Worm (Caenorhabditis elegans): Measurements from ENCODE around the gene zfp-1.
A peak's percentile ranks its signal among the peaks of the same experiment; 100 is the strongest.

The zfp-1 gene

ce11 chrIII:8791235-8791634 lies at the start of gene zfp-1, which contains the start of gene F54F2.14:
TSS of gene zfp-1 (plus strand) at chrIII:8791535.
TSS of gene F54F2.14 (plus strand) at chrIII:8791546.
- TF ChIP-seq fkh-8 (tag; optimal IDR thresholded peaks at IDR 0.05) = no peak
- TF ChIP-seq C34B4.2 (tag; optimal IDR thresholded peaks at IDR 0.05) = no peak
- TF ChIP-seq mab-9 (GFP tag; IDR thresholded peaks at IDR 0.05) = no peak
- no peak for TF ChIP-seq aly-2 (tag; optimal IDR thresholded peaks at IDR 0.05)
- TF ChIP-seq tbx-2 (tag; optimal IDR thresholded peaks at IDR 0.05) = no peak
- TF ChIP-seq lin-15B (tag; optimal IDR thresholded peaks at IDR 0.05) = no peak
- TF ChIP-seq ets-5 (GFP tag; IDR thresholded peaks at IDR 0.05) = no peak
- no peak for TF ChIP-seq unc-86 (tag; optimal IDR thresholded peaks at IDR 0.05)
- no peak for TF ChIP-seq jun-1 (tag; optimal IDR thresholded peaks at IDR 0.05)
- TF ChIP-seq nhr-20 (tag; optimal IDR thresholded peaks at IDR 0.05) = no peak
- no peak for TF ChIP-seq lin-35 (GFP tag; optimal IDR thresholded peaks at IDR 0.05)

- TF ChIP-seq mef-2 (tag; optimal IDR thresholded peaks at IDR 0.05) (no peak), efl-1 (optimal IDR thresholded peaks at IDR 0.05) (no peak), efl-1 (GFP tag; optimal IDR thresholded peaks at IDR 0.05 in 1 of 2) (peak in 1 of 2 experiments; percentile 91)
Observed at ce11 chrIII:8741955-8742354, 49.4 kb upstream of the zfp-1 start.

- TF ChIP-seq ceh-90 (tag; optimal IDR thresholded peaks at IDR 0.05) = no peak
- no peak for TF ChIP-seq xbp-1 (tag; optimal IDR thresholded peaks at IDR 0.05)
- TF ChIP-seq tbx-2 (tag; optimal IDR thresholded peaks at IDR 0.05) = no peak
- TF ChIP-seq rnt-1 (tag; optimal IDR thresholded peaks at IDR 0.05) = no peak
- TF ChIP-seq lin-13 (GFP tag; optimal IDR thresholded peaks at IDR 0.05) = no peak
- no peak for TF ChIP-seq fos-1 (tag; optimal IDR thresholded peaks at IDR 0.05)
- no peak for TF ChIP-seq efl-1 (optimal IDR thresholded peaks at IDR 0.05)
- TF ChIP-seq efl-1 (GFP tag; optimal IDR thresholded peaks at IDR 0.05 in 1 of 2) = peak in 1 of 2 experiments; percentile 72
- no peak for TF ChIP-seq mab-9 (GFP tag; IDR thresholded peaks at IDR 0.05)
- no peak for TF ChIP-seq nhr-77 (tag; optimal IDR thresholded peaks at IDR 0.05)
- no peak for TF ChIP-seq skn-1 (tag; optimal IDR thresholded peaks at IDR 0.05)
- no peak for TF ChIP-seq nhr-90 (tag; optimal IDR thresholded peaks at IDR 0.05; ENCODE audit: poor library complexity)
- peak; percentile 70 for TF ChIP-seq fkh-10 (GFP tag; optimal IDR thresholded peaks at IDR 0.05)
Observed at ce11 chrIII:8742584-8742983, 48.8 kb upstream of the zfp-1 start.

- TF ChIP-seq efl-3 (GFP tag; optimal IDR thresholded peaks at IDR 0.05) = no peak
- no peak for TF ChIP-seq aly-2 (tag; optimal IDR thresholded peaks at IDR 0.05)
- no peak for TF ChIP-seq Y116A8C.19 (tag; optimal IDR thresholded peaks at IDR 0.05; ENCODE audit: borderline replicate concordance)
- TF ChIP-seq elt-3 (tag; optimal IDR thresholded peaks at IDR 0.05) = no peak
- TF ChIP-seq xbp-1 (tag; optimal IDR thresholded peaks at IDR 0.05) = no peak
- peak; percentile 16 for TF ChIP-seq lin-14 (GFP tag; optimal IDR thresholded peaks at IDR 0.05)
Observed at ce11 chrIII:8743796-8744404, 47.4 kb upstream of the zfp-1 start, which contains the start of gene ZK370.6. TSS of gene ZK370.6 (minus strand) at chrIII:8743846.

- TF ChIP-seq pax-3 (tag; optimal IDR thresholded peaks at IDR 0.05) = no peak
- peak; percentile 1 for TF ChIP-seq lin-14 (GFP tag; optimal IDR thresholded peaks at IDR 0.05)
- TF ChIP-seq C16A3.4 (tag; optimal IDR thresholded peaks at IDR 0.05) = no peak
Observed at ce11 chrIII:8744765-8745164, 46.6 kb upstream of the zfp-1 start.

ce11 chrIII:8745214-8745613 lies 46.1 kb upstream of the zfp-1 start:
- TF ChIP-seq unc-98 (GFP tag; IDR thresholded peaks at IDR 0.05) (no peak), egl-13 (tag; optimal IDR thresholded peaks at IDR 0.05) (no peak), ceh-88 (GFP tag; IDR thresholded peaks at IDR 0.05) (no peak), unc-130 (tag; optimal IDR thresholded peaks at IDR 0.05) (no peak), F16B12.6 (tag; optimal IDR thresholded peaks at IDR 0.05) (no peak), tbx-2 (tag; optimal IDR thresholded peaks at IDR 0.05) (no peak), snpc-4 (tag; optimal IDR thresholded peaks at IDR 0.05) (no peak), C04F5.9 (tag; optimal IDR thresholded peaks at IDR 0.05) (no peak), swsn-7 (tag; optimal IDR thresholded peaks at IDR 0.05) (no peak), unc-86 (tag; optimal IDR thresholded peaks at IDR 0.05) (no peak), nhr-76 (tag; optimal IDR thresholded peaks at IDR 0.05) (no peak), fos-1 (tag; optimal IDR thresholded peaks at IDR 0.05) (no peak), egl-27 (tag; optimal IDR thresholded peaks at IDR 0.05) (no peak), mef-2 (tag; optimal IDR thresholded peaks at IDR 0.05) (no peak), ceh-63 (GFP tag; optimal IDR thresholded peaks at IDR 0.05) (no peak)
